Worm (Caenorhabditis elegans): Measurements from ENCODE around the gene gldi-2.
A peak's percentile ranks its signal among the peaks of the same experiment; 100 is the strongest.

gldi-2 gene

DNA sequence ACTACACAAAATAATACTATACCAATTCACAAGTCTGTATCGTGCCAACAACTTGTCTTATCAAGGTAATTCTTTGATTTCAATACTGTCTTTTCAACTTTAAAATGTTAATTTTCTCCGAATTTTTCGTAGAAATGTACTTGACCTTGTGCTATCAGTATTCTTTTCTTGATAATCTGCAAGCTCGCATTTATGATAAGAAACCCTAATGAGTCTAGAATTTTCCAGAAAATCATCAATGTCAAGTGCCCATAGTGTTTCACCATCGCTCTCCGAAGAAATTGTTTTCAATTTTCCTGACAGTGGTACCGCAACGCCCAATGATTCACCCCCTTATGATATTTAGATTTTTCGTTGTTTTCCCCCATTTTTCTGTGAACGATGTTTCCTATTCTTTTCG is 2.0 kb upstream of the gldi-2 start:
- TF ChIP-seq B0310.2 (tag; optimal IDR thresholded peaks at IDR 0.05) (no peak), sea-1 (GFP tag; conservative IDR thresholded peaks at IDR 0.05) (no peak), hmg-4 (GFP tag; optimal IDR thresholded peaks at IDR 0.05) (no peak), ceh-13 (GFP tag; optimal IDR thresholded peaks at IDR 0.05) (no peak), tra-4 (tag; optimal IDR thresholded peaks at IDR 0.05) (no peak), hnd-1 (tag; optimal IDR thresholded peaks at IDR 0.05) (no peak), ceh-36 (tag; optimal IDR thresholded peaks at IDR 0.05) (no peak), pes-1 (GFP tag; IDR thresholded peaks at IDR 0.05) (no peak), ets-7 (tag; optimal IDR thresholded peaks at IDR 0.05) (no peak), flt-1 (GFP tag; IDR thresholded peaks at IDR 0.05) (no peak), tbx-11 (GFP tag; IDR thresholded peaks at IDR 0.05) (no peak), tbx-37 (GFP tag; conservative IDR thresholded peaks at IDR 0.05) (no peak), aly-1 (tag; optimal IDR thresholded peaks at IDR 0.05) (no peak), ama-1 (optimal IDR thresholded peaks at IDR 0.05) (no peak), hmbx-1 (tag; optimal IDR thresholded peaks at IDR 0.05) (no peak), F13C5.2 (tag; optimal IDR thresholded peaks at IDR 0.05) (no peak), scrt-1 (GFP tag; IDR thresholded peaks at IDR 0.05) (no peak)

DNA sequence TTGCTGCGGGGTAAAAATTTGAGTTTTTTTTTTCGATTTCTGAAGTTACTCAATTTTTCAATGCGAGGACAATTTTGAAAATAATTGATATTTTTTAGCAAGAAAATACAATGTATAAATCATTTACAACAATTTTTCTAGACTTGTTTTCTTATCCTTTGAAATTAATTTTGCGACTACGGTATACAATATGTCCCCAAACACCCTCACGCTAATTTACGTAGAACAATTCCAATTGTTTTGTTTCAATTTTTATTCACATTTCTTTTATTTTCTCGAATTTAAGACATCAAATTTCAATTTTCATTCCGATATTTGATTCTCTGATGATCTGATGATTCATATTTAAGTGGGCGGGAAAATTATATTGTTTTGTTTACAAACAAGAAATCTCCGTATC is 1.2 kb upstream of the gldi-2 start:
- no peak for TF ChIP-seq hmg-4 (GFP tag; optimal IDR thresholded peaks at IDR 0.05)
- TF ChIP-seq flt-1 (GFP tag; IDR thresholded peaks at IDR 0.05), result no peak

DNA sequence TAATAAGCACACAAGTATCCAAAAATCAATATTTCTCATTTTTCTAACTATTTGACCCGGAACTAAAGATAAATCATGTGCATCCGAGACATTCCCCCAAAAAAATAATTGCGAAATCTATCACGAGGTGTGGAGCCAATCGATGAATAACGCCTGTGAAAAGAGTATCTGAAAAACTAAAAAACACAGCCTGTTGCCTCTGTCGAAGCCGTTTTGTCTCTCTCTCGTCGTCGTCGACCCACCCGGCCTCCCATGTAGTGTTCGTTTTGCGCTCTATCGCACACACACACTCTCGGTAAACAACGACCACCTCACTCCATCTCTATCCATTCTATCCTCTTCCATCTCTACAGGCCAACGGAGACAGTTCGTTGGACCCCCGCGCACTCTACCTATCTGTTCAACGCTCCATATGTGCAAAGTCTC is 476 bp upstream of the gldi-2 start:
- no peak for TF ChIP-seq tbx-11 (GFP tag; IDR thresholded peaks at IDR 0.05)
- TF ChIP-seq ets-7 (tag; optimal IDR thresholded peaks at IDR 0.05), result no peak
- TF ChIP-seq pes-1 (GFP tag; IDR thresholded peaks at IDR 0.05), result no peak
- TF ChIP-seq hmg-4 (GFP tag; optimal IDR thresholded peaks at IDR 0.05), result peak; percentile 50

DNA sequence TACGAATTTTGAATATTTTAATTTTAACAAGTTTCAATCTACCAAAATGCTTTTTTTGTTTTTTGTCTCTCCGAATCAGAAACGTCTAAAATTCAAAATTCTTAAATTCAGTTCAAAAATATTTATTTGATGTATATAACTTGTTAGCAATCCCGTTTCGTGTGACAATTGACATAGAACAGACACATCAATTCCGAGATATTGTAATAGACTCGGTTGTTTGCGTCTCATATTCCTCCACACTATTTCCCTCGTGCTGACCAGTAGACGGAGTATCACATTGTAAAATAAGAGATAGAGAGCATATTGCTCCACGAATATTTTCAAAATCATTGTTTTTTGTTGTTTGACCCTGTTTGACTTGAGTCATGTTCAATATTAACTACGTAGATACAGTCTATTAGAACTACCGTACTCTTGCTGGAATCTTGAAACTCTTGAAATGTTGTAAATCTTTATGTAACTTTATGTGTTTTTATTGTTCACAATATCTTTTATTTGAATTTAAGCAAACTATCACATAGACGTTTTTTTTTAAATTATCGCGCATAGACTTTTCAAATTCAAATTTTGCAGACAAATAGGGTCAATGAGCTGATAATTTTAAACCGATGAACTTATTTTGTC is 5.6 kb downstream of the gldi-2 start, which contains the start of gene T13C2.3:
T13C2.3 (plus strand) TSS at position 577 of the 627 bp plus-strand sequence.
- TF ChIP-seq F13C5.2 (tag; optimal IDR thresholded peaks at IDR 0.05) (no peak), ama-1 (optimal IDR thresholded peaks at IDR 0.05) (no peak), B0310.2 (tag; optimal IDR thresholded peaks at IDR 0.05) (no peak), ceh-36 (tag; optimal IDR thresholded peaks at IDR 0.05) (no peak), tra-4 (tag; optimal IDR thresholded peaks at IDR 0.05) (no peak), tbx-37 (GFP tag; conservative IDR thresholded peaks at IDR 0.05) (no peak)

DNA sequence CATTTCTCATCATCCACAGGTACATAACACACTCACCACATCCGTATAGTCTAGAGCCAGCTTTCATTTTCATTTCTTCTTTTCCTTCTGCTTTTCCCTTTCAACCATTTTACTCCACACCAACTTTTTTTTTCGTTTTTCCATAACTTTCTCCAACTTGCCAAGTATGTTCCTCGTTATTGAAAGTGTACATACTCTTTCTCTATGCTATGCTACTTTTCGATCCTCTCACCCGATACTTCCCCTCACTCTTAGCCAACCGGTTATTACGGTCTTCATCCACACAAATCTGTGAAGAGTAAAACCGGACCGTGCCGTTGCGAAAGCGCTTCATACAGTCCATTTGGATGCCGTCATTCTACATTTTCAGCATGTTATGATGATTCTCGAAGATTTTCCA is 8.7 kb downstream of the gldi-2 start, which contains the start of gene T13C2.2:
T13C2.2 (plus strand) TSS at position 301 of the 400 bp plus-strand sequence.
- TF ChIP-seq tbx-37 (GFP tag; conservative IDR thresholded peaks at IDR 0.05), result no peak
- TF ChIP-seq tra-4 (tag; optimal IDR thresholded peaks at IDR 0.05), result no peak
- no peak for TF ChIP-seq ama-1 (optimal IDR thresholded peaks at IDR 0.05)
- no peak for TF ChIP-seq ets-7 (tag; optimal IDR thresholded peaks at IDR 0.05)
- no peak for TF ChIP-seq pes-1 (GFP tag; IDR thresholded peaks at IDR 0.05)

DNA sequence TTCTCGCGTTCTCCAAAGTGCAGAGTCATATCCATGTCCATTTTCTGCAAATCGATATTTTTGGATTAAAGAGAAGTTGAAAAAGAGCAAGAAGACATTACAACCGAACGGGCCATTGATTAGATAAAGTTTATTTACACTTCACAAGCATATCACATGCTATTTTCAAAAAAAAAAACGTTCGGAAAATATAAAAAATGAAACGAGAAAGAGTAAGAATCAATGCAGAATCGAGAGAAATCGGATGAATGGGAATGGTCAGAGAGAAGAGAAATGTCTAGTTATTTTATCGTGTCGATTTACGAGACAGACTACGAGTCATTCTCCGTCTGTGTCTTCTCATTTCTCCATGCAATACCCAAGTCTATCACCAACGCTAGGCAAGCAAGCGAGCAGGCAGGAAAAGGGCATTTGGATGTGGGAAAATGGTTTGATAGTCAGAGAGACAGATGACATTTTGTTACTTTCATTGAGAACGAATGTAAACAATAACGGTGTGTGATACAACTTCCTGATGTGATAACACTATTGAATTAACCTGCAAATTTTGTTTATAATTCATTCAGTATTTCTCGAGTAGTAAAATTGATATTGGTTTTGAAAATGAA is 17.0 kb downstream of the gldi-2 start, which contains the start of gene F31E8.4:
F31E8.4 (minus strand) TSS at position 51 of the 608 bp plus-strand sequence.
- TF ChIP-seq tbx-11 (GFP tag; IDR thresholded peaks at IDR 0.05), result no peak
- TF ChIP-seq hmbx-1 (tag; optimal IDR thresholded peaks at IDR 0.05), result no peak
- no peak for TF ChIP-seq F13C5.2 (tag; optimal IDR thresholded peaks at IDR 0.05)

DNA sequence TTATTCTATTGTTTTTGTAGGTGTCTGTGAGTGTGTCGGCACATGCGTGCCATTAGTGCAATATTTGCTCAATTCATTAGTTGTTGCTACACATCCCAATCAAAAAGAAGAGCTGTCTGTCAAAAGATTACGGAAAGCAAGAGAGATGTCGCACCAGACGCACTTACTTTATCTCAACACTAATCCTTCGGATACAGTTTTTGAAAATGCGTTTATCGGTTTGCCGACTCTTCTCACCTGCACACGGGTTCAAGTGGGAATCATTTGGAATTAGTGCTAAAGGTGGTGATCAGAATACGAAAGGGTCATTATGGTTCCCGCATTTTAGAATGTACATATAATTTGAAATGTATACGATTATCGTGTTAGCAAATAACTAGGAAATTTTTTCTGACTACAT is 18.0 kb downstream of the gldi-2 start:
- TF ChIP-seq flt-1 (GFP tag; IDR thresholded peaks at IDR 0.05), result no peak
- peak; percentile 75 for TF ChIP-seq ceh-36 (tag; optimal IDR thresholded peaks at IDR 0.05)

DNA sequence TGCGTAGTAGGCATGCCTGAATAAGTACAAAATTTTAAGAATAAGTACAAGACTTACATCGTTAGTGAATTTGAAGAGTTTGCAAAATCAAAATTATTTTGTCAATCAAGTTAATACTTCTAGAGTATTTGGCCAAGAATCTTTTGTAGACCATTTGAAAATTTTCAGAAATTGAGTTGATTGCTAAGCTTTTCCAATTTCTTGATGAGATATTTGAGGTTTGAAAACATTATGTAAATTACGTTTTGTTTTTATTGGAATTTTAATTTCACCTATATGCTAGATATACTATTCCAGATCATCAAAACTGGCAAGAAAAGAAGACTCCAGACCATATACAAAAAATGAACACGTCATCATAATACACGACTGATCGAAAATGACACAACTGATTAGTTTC is 19.8 kb downstream of the gldi-2 start, which contains the start of gene tab-1:
tab-1 (plus strand) TSS at position 301 of the 400 bp plus-strand sequence.
- no peak for TF ChIP-seq ceh-13 (GFP tag; optimal IDR thresholded peaks at IDR 0.05)
- TF ChIP-seq hmbx-1 (tag; optimal IDR thresholded peaks at IDR 0.05), result no peak
- no peak for TF ChIP-seq pes-1 (GFP tag; IDR thresholded peaks at IDR 0.05)
- TF ChIP-seq B0310.2 (tag; optimal IDR thresholded peaks at IDR 0.05), result no peak
- no peak for TF ChIP-seq ama-1 (optimal IDR thresholded peaks at IDR 0.05)

DNA sequence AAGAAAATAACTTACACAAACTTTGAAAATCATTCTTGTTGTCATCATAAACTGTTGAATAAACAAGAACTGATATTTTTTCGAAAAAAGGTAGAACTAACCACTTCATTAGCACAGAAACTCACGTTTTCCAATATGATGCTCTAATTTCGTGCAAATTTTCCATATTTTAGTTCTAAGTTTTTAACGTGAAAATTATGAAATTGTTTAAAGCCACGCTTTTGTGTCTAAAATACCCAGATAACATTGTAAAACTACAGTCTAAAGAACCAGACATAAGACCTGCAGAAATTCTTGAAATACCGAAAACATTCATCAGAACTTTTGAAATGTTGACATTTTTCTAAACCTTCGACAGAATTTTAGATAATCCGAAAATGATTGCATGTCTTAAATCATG is 23.9 kb downstream of the gldi-2 start, which contains the start of gene F31E8.5:
F31E8.5 (minus strand) TSS at position 101 of the 400 bp plus-strand sequence.
- TF ChIP-seq F13C5.2 (tag; optimal IDR thresholded peaks at IDR 0.05) (no peak), ceh-36 (tag; optimal IDR thresholded peaks at IDR 0.05) (no peak), B0310.2 (tag; optimal IDR thresholded peaks at IDR 0.05) (no peak), pes-1 (GFP tag; IDR thresholded peaks at IDR 0.05) (no peak), flt-1 (GFP tag; IDR thresholded peaks at IDR 0.05) (no peak), scrt-1 (GFP tag; IDR thresholded peaks at IDR 0.05) (no peak), tbx-37 (GFP tag; conservative IDR thresholded peaks at IDR 0.05) (no peak), hnd-1 (tag; optimal IDR thresholded peaks at IDR 0.05) (no peak), aly-1 (tag; optimal IDR thresholded peaks at IDR 0.05) (no peak), hmbx-1 (tag; optimal IDR thresholded peaks at IDR 0.05) (no peak), hmg-4 (GFP tag; optimal IDR thresholded peaks at IDR 0.05) (no peak), ets-7 (tag; optimal IDR thresholded peaks at IDR 0.05) (no peak), tra-4 (tag; optimal IDR thresholded peaks at IDR 0.05) (no peak), ceh-13 (GFP tag; optimal IDR thresholded peaks at IDR 0.05) (no peak), sea-1 (GFP tag; conservative IDR thresholded peaks at IDR 0.05) (no peak), tbx-11 (GFP tag; IDR thresholded peaks at IDR 0.05) (no peak), ama-1 (optimal IDR thresholded peaks at IDR 0.05) (no peak)

Data from whole organism, early embryonic.